Fruit fly (Drosophila melanogaster) whole organism, prepupa: ENCODE results near the gene CG10555.
A peak's percentile ranks its signal among the peaks of the same experiment; 100 is the strongest.

Experiments used
- Blimp-1 ChIP-seq: fragments of 200-800 bp; sonication (Bioruptor generic); optimal IDR thresholded peaks from 3 replicates; lab custom pipeline; 2017; ENCODE audit warnings: missing biosample characterization, missing genetic modification characterization, mild to moderate bottlenecking, moderate library complexity, missing genetic modification reagents
- CG11762 ChIP-seq: fragments of 200-800 bp; sonication (Bioruptor generic); optimal IDR thresholded peaks from 3 replicates; lab custom pipeline; 2016; ENCODE audit warnings: missing biosample characterization, missing genetic modification characterization; ENCODE audit not compliant: insufficient read depth
- CG11902 ChIP-seq: fragments of 200-800 bp; sonication (Bioruptor generic); optimal IDR thresholded peaks from 3 replicates; lab custom pipeline; 2016; ENCODE audit warnings: missing biosample characterization, missing genetic modification characterization
- CG15336 ChIP-seq: fragments of 200-800 bp; sonication (Bioruptor generic); IDR thresholded peaks from 2 replicates; pipeline ENCODE4 v1.3.6; 2022; ENCODE audit warnings: missing biosample characterization, missing genetic modification characterization
- CG1621 ChIP-seq: fragments of 200-800 bp; sonication (Bioruptor generic); optimal IDR thresholded peaks from 3 replicates; lab custom pipeline; 2018; ENCODE audit warnings: missing biosample characterization, mild to moderate bottlenecking, missing genetic modification characterization
- CG16779 ChIP-seq: fragments of 200-800 bp; sonication (Bioruptor generic); optimal IDR thresholded peaks from 3 replicates; lab custom pipeline; 2017; ENCODE audit warnings: missing biosample characterization, mild to moderate bottlenecking, missing genetic modification characterization
- CG3032 ChIP-seq: fragments of 200-800 bp; optimal IDR thresholded peaks from 2 replicates; lab custom pipeline; 2019; ENCODE audit warnings: missing biosample characterization, mild to moderate bottlenecking, missing genetic modification characterization, moderate library complexity
- CG32006 ChIP-seq: fragments of 200-800 bp; sonication (Bioruptor generic); optimal IDR thresholded peaks from 3 replicates; lab custom pipeline; 2017; ENCODE audit warnings: missing biosample characterization, mild to moderate bottlenecking, missing genetic modification characterization
- CG3919 ChIP-seq: fragments of 200-800 bp; sonication (Bioruptor generic); optimal IDR thresholded peaks from 3 replicates; lab custom pipeline; 2016; ENCODE audit warnings: missing biosample characterization, missing genetic modification characterization
- CG4318 ChIP-seq: fragments of 200-800 bp; sonication (Bioruptor generic); optimal IDR thresholded peaks from 3 replicates; lab custom pipeline; 2017; ENCODE audit warnings: missing biosample characterization, mild to moderate bottlenecking, missing genetic modification characterization
- CG6163 ChIP-seq: fragments of 200-800 bp; sonication (Bioruptor generic); IDR thresholded peaks from 3 replicates; pipeline ENCODE4 v1.3.6; 2022; ENCODE audit warnings: missing biosample characterization, missing genetic modification characterization
- CG6276 ChIP-seq: fragments of 200-800 bp; sonication (Bioruptor generic); optimal IDR thresholded peaks from 2 replicates; lab custom pipeline; 2017; ENCODE audit warnings: missing biosample characterization, mild to moderate bottlenecking, missing genetic modification characterization
- CG6792 ChIP-seq: fragments of 200-800 bp; sonication (Bioruptor generic); optimal IDR thresholded peaks from 3 replicates; lab custom pipeline; 2016; ENCODE audit warnings: missing biosample characterization, missing genetic modification characterization
- CG6808 ChIP-seq: fragments of 200-800 bp; sonication (Bioruptor generic); optimal IDR thresholded peaks from 3 replicates; lab custom pipeline; 2017; ENCODE audit warnings: missing biosample characterization, missing genetic modification characterization, mild to moderate bottlenecking, moderate library complexity, missing genetic modification reagents
- CG7368 ChIP-seq: fragments of 200-800 bp; sonication (Bioruptor generic); optimal IDR thresholded peaks from 3 replicates; lab custom pipeline; 2016; ENCODE audit warnings: missing biosample characterization, missing genetic modification characterization
- CG8119 ChIP-seq: fragments of 200-800 bp; sonication (Bioruptor generic); IDR thresholded peaks from 3 replicates; pipeline ENCODE4 v1.3.6; 2022; ENCODE audit warnings: missing biosample characterization, missing genetic modification characterization
- CG8319 ChIP-seq: fragments of 200-800 bp; sonication (Bioruptor generic); optimal IDR thresholded peaks from 3 replicates; lab custom pipeline; 2016; ENCODE audit warnings: missing biosample characterization, missing genetic modification characterization
- CG8632 ChIP-seq: fragments of 200-800 bp; sonication (Bioruptor generic); optimal IDR thresholded peaks from 3 replicates; lab custom pipeline; 2016; ENCODE audit warnings: missing biosample characterization, missing genetic modification characterization
- CG9139 ChIP-seq: fragments of 200-800 bp; sonication (Bioruptor generic); optimal IDR thresholded peaks from 3 replicates; lab custom pipeline; 2017; ENCODE audit warnings: missing biosample characterization, mild to moderate bottlenecking, missing genetic modification characterization
- Eip75B ChIP-seq: fragments of 200-800 bp; sonication (Bioruptor generic); optimal IDR thresholded peaks from 3 replicates; lab custom pipeline; 2016; ENCODE audit warnings: missing biosample characterization, missing genetic modification characterization
- Eip78C ChIP-seq: fragments of 200-800 bp; sonication (Bioruptor generic); peaks from one replicate; lab custom pipeline; 2016; ENCODE audit warnings: missing biosample characterization, missing genetic modification characterization
- Eip93F ChIP-seq: fragments of 200-800 bp; sonication (Bioruptor generic); optimal IDR thresholded peaks from 2 replicates; lab custom pipeline; 2016; ENCODE audit warnings: missing biosample characterization, mild to moderate bottlenecking, missing genetic modification characterization
- Ets96B ChIP-seq: fragments of 200-800 bp; optimal IDR thresholded peaks from 2 replicates; lab custom pipeline; 2019; ENCODE audit warnings: missing biosample characterization, mild to moderate bottlenecking, missing genetic modification characterization, moderate library complexity
- Hr38 ChIP-seq: sonication (Bioruptor generic); optimal IDR thresholded peaks from 2 replicates; lab custom pipeline; 2016; ENCODE audit warnings: missing biosample characterization, missing genetic modification characterization
- Met ChIP-seq: fragments of 200-800 bp; sonication (Bioruptor generic); optimal IDR thresholded peaks from 3 replicates; lab custom pipeline; 2016; ENCODE audit warnings: missing biosample characterization, missing genetic modification characterization
- OdsH ChIP-seq: fragments of 200-800 bp; sonication (Bioruptor generic); optimal IDR thresholded peaks from 3 replicates; lab custom pipeline; 2016; ENCODE audit warnings: missing biosample characterization, missing genetic modification characterization
- Smox ChIP-seq: fragments of 200-800 bp; sonication (Bioruptor generic); optimal IDR thresholded peaks from 3 replicates; lab custom pipeline; 2016; ENCODE audit warnings: missing biosample characterization, missing genetic modification characterization
- Sox102F ChIP-seq: fragments of 200-800 bp; sonication (Bioruptor generic); optimal IDR thresholded peaks from 2 replicates; lab custom pipeline; 2016; ENCODE audit warnings: missing biosample characterization, mild to moderate bottlenecking, missing genetic modification characterization
- Sox14 ChIP-seq: fragments of 200-800 bp; sonication (Bioruptor generic); optimal IDR thresholded peaks from 3 replicates; lab custom pipeline; 2016; ENCODE audit warnings: missing biosample characterization, missing genetic modification characterization
- Sox15 ChIP-seq: fragments of 200-800 bp; sonication (Bioruptor generic); optimal IDR thresholded peaks from 3 replicates; lab custom pipeline; 2016; ENCODE audit warnings: missing biosample characterization, missing genetic modification characterization
- achi ChIP-seq: fragments of 200-800 bp; sonication (Bioruptor generic); optimal IDR thresholded peaks from 3 replicates; lab custom pipeline; 2016; ENCODE audit warnings: missing biosample characterization, missing genetic modification characterization
- acj6 ChIP-seq: fragments of 200-800 bp; sonication (Bioruptor generic); optimal IDR thresholded peaks from 3 replicates; lab custom pipeline; 2016; ENCODE audit warnings: missing biosample characterization, missing genetic modification characterization
- cyc ChIP-seq: fragments of 200-800 bp; sonication (Bioruptor generic); optimal IDR thresholded peaks from 3 replicates; lab custom pipeline; 2016; ENCODE audit warnings: missing biosample characterization, missing genetic modification characterization
- dac ChIP-seq: fragments of 200-800 bp; sonication (Bioruptor generic); optimal IDR thresholded peaks from 2 replicates; lab custom pipeline; 2017; ENCODE audit warnings: missing biosample characterization, mild to moderate bottlenecking, missing genetic modification characterization
- dsx ChIP-seq: fragments of 200-800 bp; optimal IDR thresholded peaks from 3 replicates; lab custom pipeline; 2019; ENCODE audit warnings: missing biosample characterization, mild to moderate bottlenecking, missing genetic modification characterization, moderate library complexity; ENCODE audit not compliant: poor library complexity, severe bottlenecking
- fd59A ChIP-seq: fragments of 200-800 bp; sonication (Bioruptor generic); optimal IDR thresholded peaks from 2 replicates; lab custom pipeline; 2017; ENCODE audit warnings: missing biosample characterization, mild to moderate bottlenecking, missing genetic modification characterization, missing genetic modification reagents
- fkh ChIP-seq: fragments of 200-800 bp; sonication (Bioruptor generic); optimal IDR thresholded peaks from 3 replicates; lab custom pipeline; 2017; ENCODE audit warnings: missing biosample characterization, mild to moderate bottlenecking, missing genetic modification characterization, moderate library complexity
- lz ChIP-seq: fragments of 200-800 bp; sonication (Bioruptor generic); optimal IDR thresholded peaks from 3 replicates; lab custom pipeline; 2016; ENCODE audit warnings: missing biosample characterization, missing genetic modification characterization
- net ChIP-seq: fragments of 200-800 bp; sonication (Bioruptor generic); optimal IDR thresholded peaks from 3 replicates; lab custom pipeline; 2016; ENCODE audit warnings: missing biosample characterization, missing genetic modification characterization
- pdm3 ChIP-seq: fragments of 200-800 bp; sonication (Bioruptor generic); optimal IDR thresholded peaks from 3 replicates; lab custom pipeline; 2016; ENCODE audit warnings: missing biosample characterization, missing genetic modification characterization
- salr ChIP-seq, 2 experiments: fragments of 200-800 bp; sonication (Bioruptor generic); optimal IDR thresholded peaks; 3 replicates each; lab custom pipeline; 2016 to 2018; ENCODE audit warnings: missing biosample characterization in 2 of 2, missing genetic modification characterization in 2 of 2, mild to moderate bottlenecking in 1 of 2
- svp ChIP-seq: fragments of 200-800 bp; sonication (Bioruptor generic); peaks from one replicate; lab custom pipeline; 2016; ENCODE audit warnings: missing biosample characterization, missing genetic modification characterization
- topi ChIP-seq: fragments of 200-800 bp; sonication (Bioruptor generic); optimal IDR thresholded peaks from 3 replicates; lab custom pipeline; 2016; ENCODE audit warnings: missing biosample characterization, missing genetic modification characterization

CG10555 gene

DNA sequence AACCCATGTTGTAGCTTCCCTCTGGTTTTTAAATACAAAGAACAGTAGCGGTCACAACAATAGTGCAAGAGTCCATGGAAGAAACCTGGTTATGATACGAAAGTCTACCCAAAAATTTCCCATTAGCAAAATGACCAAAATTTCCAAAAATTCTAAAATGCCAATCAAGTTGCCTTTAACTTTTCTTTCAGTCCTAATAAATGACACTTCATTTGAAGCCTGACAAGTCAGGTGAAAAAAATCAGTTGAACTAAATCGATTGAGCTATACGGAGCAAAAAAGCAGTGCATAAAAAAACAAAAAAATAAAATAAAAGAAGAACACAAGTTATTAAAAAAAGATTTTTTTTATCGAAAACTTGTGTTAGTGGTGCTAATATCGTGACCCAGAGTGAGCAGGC, 16.9 kb downstream of the CG10555 start:
- TF ChIP-seq CG32006 (GFP tag; lab: Kevin White, UChicago) = peak; percentile 14
- TF ChIP-seq cyc (GFP tag; lab: Kevin White, UChicago) = no peak
- no peak for TF ChIP-seq Blimp-1 (GFP tag; lab: Kevin White, UChicago)
- TF ChIP-seq CG6163 (GFP tag; lab: Robert Waterston, UW) = no peak
- TF ChIP-seq svp (GFP tag; lab: Kevin White, UChicago) = peak; percentile 52

DNA sequence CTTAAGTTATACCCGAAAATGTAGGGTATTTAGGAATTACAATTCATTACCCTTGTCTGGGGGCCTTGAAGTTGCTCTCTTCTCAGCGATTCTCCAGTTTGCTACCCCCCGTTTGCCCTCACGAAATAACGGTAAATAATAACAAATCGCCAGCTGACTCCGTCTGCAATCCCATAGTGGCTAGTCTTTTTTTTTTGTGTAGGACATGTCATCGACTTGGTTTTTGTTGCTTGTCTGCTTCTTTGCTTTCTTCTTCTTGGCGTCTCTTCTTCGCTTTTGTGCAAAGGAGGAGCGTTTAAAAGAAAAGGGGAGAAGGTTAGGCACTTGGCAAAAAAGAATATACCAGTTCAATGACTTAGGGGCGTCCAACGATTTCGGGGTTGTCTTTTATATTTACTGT, 17.5 kb downstream of the CG10555 start:
- TF ChIP-seq Met (GFP tag; lab: Kevin White, UChicago) = peak; percentile 4
- no peak for TF ChIP-seq fd59A
- peak; percentile 74 for TF ChIP-seq Eip78C (GFP tag; lab: Kevin White, UChicago)
- no peak for TF ChIP-seq CG15336 (GFP tag; lab: Robert Waterston, UW)
- no peak for TF ChIP-seq dac
- no peak for TF ChIP-seq Ets96B (tag; lab: Kevin White, UChicago)

DNA sequence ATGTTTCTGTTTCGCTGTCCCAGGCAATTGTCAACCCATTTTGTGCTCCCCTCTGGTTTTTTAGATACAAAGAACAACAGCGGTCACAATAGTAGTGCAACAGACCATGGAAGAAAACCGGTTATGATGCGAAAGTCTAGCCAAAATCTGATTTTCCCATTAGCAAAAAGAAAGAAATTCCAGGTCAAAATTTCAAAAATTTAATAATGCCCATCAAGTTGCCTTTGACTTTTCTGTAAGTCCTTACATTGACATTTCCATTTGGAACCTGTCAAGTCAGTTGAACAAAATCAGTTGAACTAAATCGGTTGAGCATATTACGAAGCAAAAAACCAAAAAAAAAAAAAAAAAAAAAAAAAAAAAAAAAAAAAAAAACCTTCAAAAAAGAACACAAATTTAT, 18.2 kb downstream of the CG10555 start:
- TF ChIP-seq dsx (GFP tag; lab: Kevin White, UChicago) (no peak), CG1621 (tag; lab: Kevin White, UChicago) (no peak), CG6792 (GFP tag; lab: Kevin White, UChicago) (no peak), Sox15 (GFP tag; lab: Kevin White, UChicago) (no peak), Eip93F (GFP tag; lab: Kevin White, UChicago) (no peak), Sox102F (GFP tag; lab: Kevin White, UChicago) (no peak), CG11762 (GFP tag; lab: Kevin White, UChicago) (no peak), CG4318 (GFP tag; lab: Kevin White, UChicago) (no peak), CG6276 (GFP tag; lab: Kevin White, UChicago) (no peak), svp (GFP tag; lab: Kevin White, UChicago) (peak; percentile 15), CG6808 (GFP tag; lab: Kevin White, UChicago) (no peak), CG3919 (peak; percentile 22), CG7368 (GFP tag; lab: Kevin White, UChicago) (no peak), achi (GFP tag; lab: Kevin White, UChicago) (no peak), CG3032 (no peak), Hr38 (GFP tag; lab: Kevin White, UChicago) (no peak), Eip78C (GFP tag; lab: Kevin White, UChicago) (peak; percentile 72), acj6 (peak; percentile 3), CG11902 (GFP tag; lab: Kevin White, UChicago) (no peak), CG16779 (tag; lab: Kevin White, UChicago) (no peak), CG15336 (GFP tag; lab: Robert Waterston, UW) (peak; percentile 37; the same call in 1 of the 2 replicates), CG32006 (GFP tag; lab: Kevin White, UChicago) (peak; percentile 17), topi (peak; percentile 10), net (GFP tag; lab: Kevin White, UChicago) (no peak), OdsH (GFP tag; lab: Kevin White, UChicago) (peak; percentile 3), CG9139 (GFP tag; lab: Kevin White, UChicago) (no peak), lz (GFP tag; lab: Kevin White, UChicago) (no peak), CG8119 (GFP tag; lab: Robert Waterston, UW) (no peak), Blimp-1 (GFP tag; lab: Kevin White, UChicago) (no peak), pdm3 (GFP tag; lab: Kevin White, UChicago) (no peak), CG8319 (GFP tag; lab: Kevin White, UChicago) (no peak), Eip75B (GFP tag; lab: Kevin White, UChicago) (no peak), Sox14 (GFP tag; lab: Kevin White, UChicago) (no peak), CG8632 (GFP tag; lab: Kevin White, UChicago) (peak; percentile 4), Smox (GFP tag; lab: Kevin White, UChicago) (no peak), fkh (GFP tag; lab: Kevin White, UChicago) (no peak), salr (GFP tag; optimal IDR thresholded peaks at IDR 0.05; lab: Kevin White, UChicago) (no peak)
